Fruit fly (Drosophila melanogaster): ENCODE measurements around the gene CG13912.

CG13912 gene

DNA sequence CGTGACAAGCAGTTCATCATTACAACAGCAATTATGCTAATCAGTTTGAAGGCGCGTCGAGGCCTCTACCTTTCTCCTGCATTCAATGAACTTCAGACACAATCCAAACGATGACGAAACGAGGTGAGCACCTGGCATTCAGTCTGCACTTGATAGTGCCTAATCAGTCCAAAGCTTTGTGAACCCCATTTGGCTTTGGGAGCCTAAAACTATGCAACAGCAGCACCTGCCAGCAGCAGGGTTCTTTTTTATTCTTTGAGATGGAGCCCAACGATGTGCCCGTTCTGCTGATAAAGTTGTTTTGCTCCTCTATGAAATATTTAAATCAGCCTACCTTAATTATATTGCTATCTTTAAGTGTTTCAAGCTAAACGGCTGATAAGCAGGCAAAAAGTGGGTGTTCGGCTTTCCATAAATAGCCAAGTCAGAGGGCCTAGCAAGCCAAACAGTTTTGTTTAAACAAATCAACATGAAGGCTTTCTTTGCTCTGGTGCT lies 38.0 kb downstream of the CG13912 start, which contains the start of gene LysS:
LysS (plus strand) TSS at position 445 of the 495 bp plus-strand sequence.
- no peak for TF ChIP-seq GATAd (GFP tag; optimal IDR thresholded peaks at IDR 0.05)
- TF ChIP-seq Rel (GFP tag; optimal IDR thresholded peaks at IDR 0.05), result no peak
- TF ChIP-seq Rel (tag; optimal IDR thresholded peaks at IDR 0.05), result peak; percentile 91
- TF ChIP-seq br (GFP tag; optimal IDR thresholded peaks at IDR 0.05), result no peak
- TF ChIP-seq sage (GFP tag; optimal IDR thresholded peaks at IDR 0.05), result no peak

DNA sequence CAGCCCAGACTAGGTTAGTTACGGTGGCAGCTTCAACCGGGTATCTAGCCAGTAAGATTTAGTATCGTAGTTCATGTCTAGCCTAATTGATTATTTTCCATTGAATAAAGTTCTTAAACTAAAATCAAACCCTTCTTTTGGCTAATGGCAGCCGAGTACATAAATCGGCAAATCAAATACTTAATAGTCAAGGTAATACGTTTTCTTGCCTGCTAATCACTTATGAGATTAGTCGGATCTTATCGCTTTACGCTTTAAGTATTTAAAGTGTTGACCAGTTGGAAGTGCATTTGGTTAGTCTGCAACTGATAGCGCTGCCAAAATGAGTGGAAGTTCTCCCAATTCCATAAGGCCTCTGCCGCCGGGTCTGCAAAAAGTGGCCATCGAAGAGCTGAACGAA lies 43.2 kb downstream of the CG13912 start, which contains the start of gene CG33965:
CG33965 (plus strand) TSS at position 301 of the 400 bp plus-strand sequence.
- TF ChIP-seq dsf (GFP tag; optimal IDR thresholded peaks at IDR 0.05; ENCODE audit: borderline replicate concordance) (no peak), sage (GFP tag; optimal IDR thresholded peaks at IDR 0.05) (no peak), Abd-B (GFP tag; optimal IDR thresholded peaks at IDR 0.05) (no peak), psq (GFP tag; optimal IDR thresholded peaks at IDR 0.05) (no peak), br (GFP tag; optimal IDR thresholded peaks at IDR 0.05) (no peak), dmrt93B (GFP tag; optimal IDR thresholded peaks at IDR 0.05) (no peak), tai (GFP tag; optimal IDR thresholded peaks at IDR 0.05) (no peak), ey (GFP tag; optimal IDR thresholded peaks at IDR 0.05) (no peak), CG9705 (GFP tag; optimal IDR thresholded peaks at IDR 0.05) (no peak), pan (optimal IDR thresholded peaks at IDR 0.05) (no peak), CrebA (GFP tag; optimal IDR thresholded peaks at IDR 0.05; ENCODE audit: borderline replicate concordance) (no peak), lola (GFP tag; optimal IDR thresholded peaks at IDR 0.05) (no peak), woc (GFP tag; optimal IDR thresholded peaks at IDR 0.05) (no peak), CG32264 (GFP tag; optimal IDR thresholded peaks at IDR 0.05) (no peak)

DNA sequence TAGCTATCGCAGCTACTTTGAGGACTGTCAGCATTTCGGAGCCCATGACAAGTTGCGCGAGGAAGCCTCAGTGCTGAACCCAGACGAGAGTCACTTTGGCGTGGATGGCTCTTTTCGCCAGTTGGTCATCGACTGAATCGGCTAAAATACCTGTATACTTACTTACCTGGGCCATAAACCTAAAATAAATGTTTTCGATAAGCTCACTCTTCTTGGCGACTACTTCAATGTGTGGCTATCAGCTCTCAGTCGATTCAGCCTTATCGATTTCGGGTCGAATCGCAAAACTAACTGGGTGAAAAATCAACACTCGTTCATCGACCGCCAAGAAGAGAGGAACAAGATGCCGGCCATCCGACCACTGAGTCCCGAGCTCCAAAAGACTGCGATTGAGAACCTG lies 44.4 kb downstream of the CG13912 start, which contains the start of gene CG33966:
CG33966 (plus strand) TSS at position 301 of the 400 bp plus-strand sequence.
- no peak for TF ChIP-seq dl (GFP tag; optimal IDR thresholded peaks at IDR 0.05; ENCODE audit: insufficient read depth in 1 of 2, partially characterized antibody in 2 of 2)
- no peak for TF ChIP-seq Dif (GFP tag; optimal IDR thresholded peaks at IDR 0.05; ENCODE audit: partially characterized antibody)
- TF ChIP-seq Hnf4 (GFP tag; optimal IDR thresholded peaks at IDR 0.05), result no peak
- no peak for TF ChIP-seq OdsH (GFP tag; optimal IDR thresholded peaks at IDR 0.05)
- no peak for TF ChIP-seq lola (GFP tag; optimal IDR thresholded peaks at IDR 0.05)
- TF ChIP-seq h (GFP tag; optimal IDR thresholded peaks at IDR 0.05), result no peak

DNA sequence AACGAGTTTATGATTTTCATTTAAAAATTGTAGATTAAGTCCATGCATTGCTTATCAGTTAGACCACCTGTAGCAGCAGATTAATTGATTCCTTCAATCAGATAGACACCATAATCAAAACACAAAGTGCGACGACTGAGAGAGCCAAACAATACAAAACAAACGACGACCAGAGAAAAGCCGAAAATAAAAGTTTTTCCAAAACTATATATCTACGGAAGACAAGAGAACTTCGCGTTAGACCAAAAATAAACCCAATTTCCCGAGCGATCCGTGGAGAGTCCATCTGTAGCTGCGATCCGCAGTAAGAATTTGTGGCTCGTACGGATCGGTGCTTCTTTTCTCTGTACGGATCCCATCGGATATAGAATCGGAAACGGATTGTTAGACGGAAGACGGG lies 46.0 kb downstream of the CG13912 start, which contains the start of gene galene:
galene (plus strand) TSS at position 301 of the 400 bp plus-strand sequence.
- TF ChIP-seq Hr83 (GFP tag; optimal IDR thresholded peaks at IDR 0.05; ENCODE audit: poor library complexity, severe bottlenecking), result no peak
- TF ChIP-seq ey (GFP tag; optimal IDR thresholded peaks at IDR 0.05), result no peak

DNA sequence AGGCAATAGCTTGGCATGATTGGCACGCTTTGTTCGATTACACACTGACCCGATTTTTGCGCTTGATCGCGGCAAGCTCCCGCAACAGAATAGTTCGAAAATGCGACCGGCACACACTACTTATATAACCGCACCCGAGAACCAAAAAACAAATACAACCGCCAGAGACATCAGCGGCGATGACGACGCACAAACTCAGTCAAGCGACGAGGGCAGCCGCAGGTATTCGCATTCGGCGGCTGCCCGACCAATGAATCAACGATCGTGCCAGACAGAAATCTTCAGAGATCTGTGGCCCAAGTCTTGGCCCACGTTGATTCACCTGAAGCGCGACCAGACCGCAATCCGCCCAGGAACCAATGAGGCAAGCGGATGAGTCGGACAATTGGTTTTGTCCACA lies 48.8 kb downstream of the CG13912 start, which contains the start of gene CG9192:
CG9192 (minus strand) TSS at position 101 of the 400 bp plus-strand sequence.
- no peak for TF ChIP-seq GATAd (GFP tag; optimal IDR thresholded peaks at IDR 0.05)
- TF ChIP-seq fru (GFP tag; optimal IDR thresholded peaks at IDR 0.05), result no peak
- no peak for TF ChIP-seq dmrt93B (GFP tag; optimal IDR thresholded peaks at IDR 0.05)
- no peak for TF ChIP-seq CG9705 (GFP tag; optimal IDR thresholded peaks at IDR 0.05)
- TF ChIP-seq Myc (optimal IDR thresholded peaks at IDR 0.05), result no peak
- TF ChIP-seq Hr83 (GFP tag; optimal IDR thresholded peaks at IDR 0.05; ENCODE audit: poor library complexity, severe bottlenecking), result no peak
- no peak for TF ChIP-seq sv (GFP tag; optimal IDR thresholded peaks at IDR 0.05)
- no peak for TF ChIP-seq psq (GFP tag; optimal IDR thresholded peaks at IDR 0.05)
- TF ChIP-seq HLH106 (tag; optimal IDR thresholded peaks at IDR 0.05), result no peak
- no peak for TF ChIP-seq Mio (GFP tag; optimal IDR thresholded peaks at IDR 0.05)
- no peak for TF ChIP-seq h (GFP tag; optimal IDR thresholded peaks at IDR 0.05)
- no peak for TF ChIP-seq Vsx2 (GFP tag; optimal IDR thresholded peaks at IDR 0.05; ENCODE audit: partially characterized antibody)
- TF ChIP-seq OdsH (GFP tag; optimal IDR thresholded peaks at IDR 0.05), result no peak

Data from whole organism, wandering third instar larva.